Worm (Caenorhabditis elegans) whole organism, L4 larva: ENCODE data around the gene alg-2.
A peak's percentile ranks its signal among the peaks of the same experiment; 100 is the strongest.
"Not testable (repeated sequence)": the region's sequence is repeated elsewhere in the genome, so short reads cannot be mapped to it uniquely, and the experiment has no call there.

Source experiments
- F49E8.2 ChIP-seq: sonication (generic microtip); optimal IDR thresholded peaks from 2 replicates; lab custom pipeline; 2016; ENCODE audit warnings: missing compliant biosample characterization, mild to moderate bottlenecking, missing genetic modification characterization, borderline replicate concordance
- Y105C5A.15 ChIP-seq: fragments of 200-800 bp; sonication (Bioruptor generic); IDR thresholded peaks from 2 replicates; pipeline ENCODE4 v1.3.6; 2022; ENCODE audit warnings: missing genetic modification characterization, missing compliant biosample characterization
- Y75B8A.6 ChIP-seq: fragments of 200-800 bp; sonication (Bioruptor generic); IDR thresholded peaks from 2 replicates; pipeline ENCODE4 v1.3.6; 2022; ENCODE audit warnings: missing genetic modification reagents, missing genetic modification characterization, missing compliant biosample characterization
- aha-1 ChIP-seq: fragments of 150-350 bp; peaks from one replicate; lab custom pipeline; 2014; ENCODE audit warnings: missing biosample characterization, missing genetic modification characterization
- attf-4 ChIP-seq: sonication (generic microtip); optimal IDR thresholded peaks from 3 replicates; lab custom pipeline; 2017; ENCODE audit warnings: missing biosample characterization, missing genetic modification characterization
- ceh-32 ChIP-seq: sonication (generic microtip); optimal IDR thresholded peaks from 2 replicates; lab custom pipeline; 2016; ENCODE audit warnings: mild to moderate bottlenecking, missing genetic modification characterization, missing compliant biosample characterization; ENCODE audit not compliant: poor library complexity
- ceh-62 ChIP-seq: sonication (generic microtip); optimal IDR thresholded peaks from 2 replicates; lab custom pipeline; 2017; ENCODE audit warnings: missing biosample characterization, missing genetic modification characterization
- cey-2 ChIP-seq: sonication (generic microtip); optimal IDR thresholded peaks from 3 replicates; lab custom pipeline; 2017; ENCODE audit warnings: missing genetic modification characterization, mild to moderate bottlenecking, missing compliant biosample characterization, antibody characterized with exemption, borderline replicate concordance; ENCODE audit not compliant: insufficient read depth
- dmd-6 ChIP-seq: fragments of 200-800 bp; sonication (Bioruptor generic); IDR thresholded peaks from 2 replicates; pipeline ENCODE4 v1.3.6; 2022; ENCODE audit warnings: missing genetic modification reagents, missing genetic modification characterization, missing compliant biosample characterization
- dmd-9 ChIP-seq: fragments of 200-800 bp; sonication (Bioruptor generic); IDR thresholded peaks from 2 replicates; pipeline ENCODE4 v1.3.6; 2022; ENCODE audit warnings: missing genetic modification reagents, missing genetic modification characterization, missing compliant biosample characterization
- dpl-1 ChIP-seq: fragments of 150-350 bp; optimal IDR thresholded peaks from 2 replicates; lab custom pipeline; 2014; ENCODE audit warnings: missing biosample characterization, missing genetic modification reagents, missing genetic modification characterization
- duxl-1 ChIP-seq: sonication (generic microtip); optimal IDR thresholded peaks from 2 replicates; lab custom pipeline; 2016; ENCODE audit warnings: mild to moderate bottlenecking, missing genetic modification characterization, moderate library complexity, missing compliant biosample characterization; ENCODE audit not compliant: poor library complexity
- egl-27 ChIP-seq: sonication (generic microtip); optimal IDR thresholded peaks from 3 replicates; lab custom pipeline; 2017; ENCODE audit warnings: missing biosample characterization, missing genetic modification reagents, missing genetic modification characterization
- fkh-10 ChIP-seq: fragments of 150-350 bp; optimal IDR thresholded peaks from 2 replicates; lab custom pipeline; 2014; ENCODE audit warnings: missing biosample characterization, missing genetic modification reagents, missing genetic modification characterization
- hlh-11 ChIP-seq: fragments of 200-800 bp; sonication (Bioruptor generic); optimal IDR thresholded peaks from 2 replicates; lab custom pipeline; 2018; ENCODE audit warnings: mild to moderate bottlenecking, missing genetic modification characterization, missing compliant biosample characterization
- hmg-1.1 ChIP-seq: fragments of 200-800 bp; sonication (Bioruptor generic); IDR thresholded peaks from 2 replicates; pipeline ENCODE4 v1.3.6; 2022; ENCODE audit warnings: missing genetic modification reagents, missing genetic modification characterization, missing compliant biosample characterization
- lin-29 ChIP-seq: fragments of 200-800 bp; sonication (Bioruptor generic); IDR thresholded peaks from 2 replicates; pipeline ENCODE4 v1.3.6; 2022; ENCODE audit warnings: missing genetic modification reagents, missing genetic modification characterization, missing compliant biosample characterization
- lsy-2 ChIP-seq, 2 experiments: fragments of 150-350 bp in 1 of 2; sonication (generic microtip) in 1 of 2; optimal IDR thresholded peaks; 2 replicates each; lab custom pipeline; 2014 to 2017; ENCODE audit warnings: missing biosample characterization in 2 of 2, missing genetic modification characterization in 2 of 2
- madf-9 ChIP-seq: fragments of 200-800 bp; sonication (Bioruptor generic); conservative IDR thresholded peaks from 2 replicates; pipeline ENCODE4 v1.3.6; 2022; ENCODE audit warnings: missing genetic modification reagents, missing genetic modification characterization, missing compliant biosample characterization
- mdl-1 ChIP-seq, 2 experiments: fragments of 150-350 bp in 1 of 2; sonication (generic microtip) in 1 of 2; optimal IDR thresholded peaks; 2 replicates each; lab custom pipeline; 2014 to 2017; ENCODE audit warnings: missing biosample characterization in 2 of 2, missing genetic modification characterization in 2 of 2
- mep-1 ChIP-seq: fragments of 150-350 bp; sonication (generic microtip); optimal IDR thresholded peaks from 3 replicates; lab custom pipeline; 2014; ENCODE audit warnings: missing biosample characterization, missing genetic modification characterization
- mes-2 ChIP-seq: sonication (generic microtip); optimal IDR thresholded peaks from 2 replicates; lab custom pipeline; 2016; ENCODE audit warnings: missing genotype, mild to moderate bottlenecking, missing genetic modification characterization, missing compliant biosample characterization; ENCODE audit not compliant: poor library complexity, severe bottlenecking
- mxl-3 ChIP-seq: fragments of 200-800 bp; sonication (Bioruptor generic); optimal IDR thresholded peaks from 2 replicates; lab custom pipeline; 2018; ENCODE audit warnings: mild to moderate bottlenecking, missing genetic modification characterization, missing compliant biosample characterization
- nhr-10 ChIP-seq: fragments of 150-350 bp; optimal IDR thresholded peaks from 2 replicates; lab custom pipeline; 2014; ENCODE audit warnings: missing biosample characterization, missing genetic modification characterization
- nhr-102 ChIP-seq: sonication (generic microtip); optimal IDR thresholded peaks from 2 replicates; lab custom pipeline; 2016; ENCODE audit warnings: mild to moderate bottlenecking, missing genetic modification characterization, moderate library complexity, missing compliant biosample characterization
- nhr-11 ChIP-seq: fragments of 150-350 bp; optimal IDR thresholded peaks from 2 replicates; lab custom pipeline; 2014; ENCODE audit warnings: missing biosample characterization, missing genetic modification characterization
- nhr-111 ChIP-seq: fragments of 200-800 bp; sonication (Bioruptor generic); optimal IDR thresholded peaks from 2 replicates; lab custom pipeline; 2018; ENCODE audit warnings: mild to moderate bottlenecking, missing genetic modification characterization, missing compliant biosample characterization
- nhr-76 ChIP-seq: fragments of 150-350 bp; optimal IDR thresholded peaks from 2 replicates; lab custom pipeline; 2014; ENCODE audit warnings: missing biosample characterization, missing genetic modification characterization
- nhr-77 ChIP-seq: fragments of 150-350 bp; optimal IDR thresholded peaks from 2 replicates; lab custom pipeline; 2014; ENCODE audit warnings: missing biosample characterization, missing genetic modification characterization
- pha-4 ChIP-seq, 2 experiments: fragments of 150-350 bp in 1 of 2; fragments of 200-800 bp in 1 of 2; sonication (Bioruptor generic) in 1 of 2; IDR thresholded peaks in 1 of 2; optimal IDR thresholded peaks in 1 of 2; 2 replicates each; pipeline versions ENCODE4 v1.3.6 to Lab custom; 2014 to 2022; ENCODE audit warnings: missing genetic modification characterization in 2 of 2, missing genetic modification reagents in 2 of 2, missing biosample characterization in 1 of 2, missing compliant biosample characterization in 1 of 2
- php-3 ChIP-seq: fragments of 200-800 bp; sonication (Bioruptor generic); IDR thresholded peaks from 2 replicates; pipeline ENCODE4 v1.3.6; 2022; ENCODE audit warnings: missing genetic modification reagents, missing genetic modification characterization, missing compliant biosample characterization
- pqm-1 ChIP-seq: sonication (generic microtip); optimal IDR thresholded peaks from 2 replicates; lab custom pipeline; 2017; ENCODE audit warnings: missing biosample characterization, missing genetic modification characterization
- tra-1 ChIP-seq: fragments of 200-800 bp; sonication (Bioruptor generic); IDR thresholded peaks from 2 replicates; pipeline ENCODE4 v1.3.6; 2022; ENCODE audit warnings: missing genetic modification reagents, missing genetic modification characterization, missing compliant biosample characterization
- zag-1 ChIP-seq: fragments of 150-350 bp; optimal IDR thresholded peaks from 2 replicates; lab custom pipeline; 2014; ENCODE audit warnings: missing biosample characterization, missing genetic modification characterization
- zfp-3 ChIP-seq: fragments of 200-800 bp; sonication (Bioruptor generic); conservative IDR thresholded peaks from 2 replicates; pipeline ENCODE4 v1.3.6; 2022; ENCODE audit warnings: missing genetic modification reagents, missing genetic modification characterization, missing compliant biosample characterization
- zip-2 ChIP-seq: fragments of 150-350 bp; optimal IDR thresholded peaks from 2 replicates; lab custom pipeline; 2014; ENCODE audit warnings: missing biosample characterization, missing genetic modification characterization
- ztf-7 ChIP-seq: fragments of 150-350 bp; optimal IDR thresholded peaks from 2 replicates; lab custom pipeline; 2014; ENCODE audit warnings: missing biosample characterization, missing genetic modification characterization

Gene alg-2

ce11 chrII:848519-848918 is 24.5 kb upstream of the alg-2 start, which contains the start of the genes acdh-9 and F28A10.13 (continued):
- peak; percentile 54 for TF ChIP-seq mes-2 (tag; lab: Kevin White, UChicago)
- peak; percentile 52; the same call in 1 of the 2 replicates for TF ChIP-seq hmg-1.1 (GFP tag; lab: Robert Waterston, UW)
- peak; percentile 62 for TF ChIP-seq nhr-76 (tag; lab: Kevin White, UChicago)
- peak; percentile 85 for TF ChIP-seq nhr-10
- no peak for TF ChIP-seq zfp-3
- TF ChIP-seq mep-1 (tag; lab: Kevin White, UChicago) = peak; percentile 84
- TF ChIP-seq duxl-1 (tag; lab: Kevin White, UChicago) = peak; percentile 46
- peak; percentile 51 for TF ChIP-seq nhr-11 (tag; lab: Kevin White, UChicago)
- TF ChIP-seq dmd-6 (GFP tag; lab: Robert Waterston, UW) = peak; percentile 83
- peak; percentile 89 for TF ChIP-seq hlh-11 (tag; lab: Kevin White, UChicago)
- peak; percentile 36 for TF ChIP-seq nhr-77
- TF ChIP-seq, all 104 proteins: peak for 26

DNA sequence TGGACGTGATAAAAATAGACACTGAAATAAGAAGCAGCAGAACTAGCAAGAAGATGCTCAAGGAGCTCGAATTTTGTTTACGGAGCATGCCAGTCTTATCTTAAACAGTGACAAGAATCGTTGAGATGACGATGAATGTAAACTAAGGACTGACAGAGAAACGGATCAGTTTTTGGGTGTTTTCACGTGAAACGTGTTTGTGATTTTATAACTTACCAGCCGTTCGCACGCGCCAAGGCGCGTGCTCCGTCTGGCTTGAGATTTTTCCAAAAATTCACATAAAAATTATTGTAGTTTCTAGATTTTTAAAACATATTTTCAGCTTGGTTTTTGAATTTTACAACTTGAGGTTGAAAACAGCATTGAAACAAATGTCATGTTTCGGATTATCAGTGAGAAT is 22.4 kb upstream of the alg-2 start, which contains the start of gene F28A10.5:
Gene F28A10.5, minus strand, starts transcription at position 101 of the 400 bp plus-strand sequence.
- TF ChIP-seq nhr-111 (GFP tag; lab: Kevin White, UChicago); php-3 (GFP tag; lab: Robert Waterston, UW); attf-4 (tag; lab: Kevin White, UChicago): not testable (repeated sequence)

DNA sequence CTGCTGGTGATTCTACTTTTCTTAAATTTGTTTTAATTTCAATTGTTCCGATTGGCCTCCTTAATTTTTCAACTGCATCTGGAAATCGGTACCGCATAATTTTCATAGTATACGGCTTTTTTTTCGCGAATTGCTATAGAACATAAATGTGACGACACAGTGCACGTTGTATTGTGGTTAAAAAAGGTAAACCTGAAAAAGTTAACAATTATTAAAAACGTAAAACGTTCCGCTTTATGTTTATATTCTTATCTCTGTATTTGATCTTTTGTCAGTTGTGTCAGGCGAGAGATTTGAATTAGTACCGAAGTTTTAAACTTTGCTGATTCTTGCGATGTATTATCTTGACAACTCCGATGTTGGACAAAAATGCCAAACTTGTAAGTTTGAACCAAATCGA is 11.4 kb upstream of the alg-2 start, which contains the start of gene Y46B2A.4:
Gene Y46B2A.4, plus strand, starts transcription at position 301 of the 400 bp plus-strand sequence.
- TF ChIP-seq mxl-3 (GFP tag; lab: Kevin White, UChicago) (no peak), Y105C5A.15 (no peak), nhr-77 (no peak), egl-27 (tag; lab: Kevin White, UChicago) (no peak), ztf-7 (no peak), tra-1 (GFP tag; lab: Robert Waterston, UW) (no peak), lsy-2 (tag; optimal IDR thresholded peaks at IDR 0.05; lab: Kevin White, UChicago) (no peak), nhr-102 (tag; lab: Kevin White, UChicago) (no peak), fkh-10 (GFP tag; lab: Kevin White, UChicago) (no peak)

ce11 chrII:866801-867200 is 6.2 kb upstream of the alg-2 start, which contains the start of gene Y46B2A.3:
TSS of gene Y46B2A.3 (minus strand) at chrII:866901.
- TF ChIP-seq dmd-9 (GFP tag; lab: Robert Waterston, UW) (no peak), aha-1 (tag; lab: Kevin White, UChicago) (peak; percentile 35), madf-9 (GFP tag; lab: Robert Waterston, UW) (no peak), hmg-1.1 (GFP tag; lab: Robert Waterston, UW) (no peak)

DNA sequence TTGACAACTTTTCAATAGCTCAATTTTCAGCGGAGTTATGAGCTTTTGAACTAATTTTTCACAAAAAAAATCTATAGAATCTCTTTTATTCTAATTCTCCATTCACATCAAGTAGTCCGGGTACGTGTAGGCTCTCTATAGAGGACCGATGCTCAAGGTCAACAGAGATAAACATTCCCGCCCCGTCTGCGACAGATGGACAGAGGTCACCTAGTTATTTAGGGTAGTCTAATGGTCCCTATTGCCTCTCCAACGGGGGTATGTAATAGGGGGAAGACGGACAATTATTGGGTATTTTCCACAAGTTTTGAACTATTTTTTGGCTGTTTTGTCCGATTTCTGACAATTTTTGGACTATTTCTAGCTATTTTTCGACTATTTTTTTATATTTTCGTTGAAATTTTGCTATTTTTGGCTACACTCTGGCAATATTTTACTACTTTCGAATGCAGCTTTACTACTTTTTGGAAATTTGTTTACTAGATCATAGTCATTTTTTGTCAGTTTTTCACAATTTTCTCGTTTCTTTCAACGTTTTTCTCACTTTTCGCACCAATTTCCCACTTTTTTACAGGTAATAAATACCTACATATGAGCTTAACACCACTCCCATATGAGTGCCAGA is 4.7 kb upstream of the alg-2 start, which contains the start of gene fbxc-51:
Gene fbxc-51, plus strand, starts transcription at position 575 of the 625 bp plus-strand sequence.
- TF ChIP-seq Y75B8A.6 (no peak), php-3 (GFP tag; lab: Robert Waterston, UW) (no peak), dmd-9 (GFP tag; lab: Robert Waterston, UW) (no peak), F49E8.2 (tag; lab: Kevin White, UChicago) (no peak), lin-29 (GFP tag; lab: Robert Waterston, UW) (no peak), nhr-102 (tag; lab: Kevin White, UChicago) (no peak), ceh-32 (tag; lab: Kevin White, UChicago) (no peak), mep-1 (tag; lab: Kevin White, UChicago) (no peak), ceh-62 (tag; lab: Kevin White, UChicago) (no peak), mdl-1 (tag; optimal IDR thresholded peaks at IDR 0.05; lab: Kevin White, UChicago) (no peak), madf-9 (GFP tag; lab: Robert Waterston, UW) (no peak), zag-1 (tag; lab: Kevin White, UChicago) (no peak), dpl-1 (GFP tag; lab: Kevin White, UChicago) (no peak), pha-4 (GFP tag; IDR thresholded peaks at IDR 0.05; lab: Robert Waterston, UW) (no peak), pha-4 (tag; optimal IDR thresholded peaks at IDR 0.05; lab: Kevin White, UChicago) (no peak), hlh-11 (tag; lab: Kevin White, UChicago) (no peak), pqm-1 (tag; lab: Kevin White, UChicago) (no peak), zip-2 (tag; lab: Kevin White, UChicago) (no peak), nhr-77 (no peak), cey-2 (tag; lab: Kevin White, UChicago) (no peak)
- TF ChIP-seq, all 104 proteins: peak for 0
